Fruit fly (Drosophila melanogaster) whole organism, adult: ENCODE measurements around the gene CG14106.

Source experiments
- CG11617 ChIP-seq: fragments of 200-800 bp; sonication (Bioruptor generic); optimal IDR thresholded peaks from 2 replicates; lab custom pipeline; 2017; ENCODE audit warnings: mild to moderate bottlenecking, missing biosample characterization, missing genetic modification reagents, missing genetic modification characterization
- CG12768 ChIP-seq: fragments of 200-800 bp; sonication (Bioruptor generic); optimal IDR thresholded peaks from 2 replicates; lab custom pipeline; 2017; ENCODE audit warnings: missing biosample characterization, missing genetic modification characterization, mild to moderate bottlenecking, moderate library complexity, missing genetic modification reagents
- Crg-1 ChIP-seq: fragments of 200-800 bp; sonication (Bioruptor generic); optimal IDR thresholded peaks from 2 replicates; lab custom pipeline; 2016; ENCODE audit warnings: missing biosample characterization, missing genetic modification characterization
- Hr96 ChIP-seq: fragments of 200-800 bp; sonication (Bioruptor generic); optimal IDR thresholded peaks from 2 replicates; lab custom pipeline; 2016; ENCODE audit warnings: missing biosample characterization, missing genetic modification characterization
- bab1 ChIP-seq: fragments of 200-800 bp; sonication (Bioruptor generic); optimal IDR thresholded peaks from 3 replicates; lab custom pipeline; 2019; ENCODE audit warnings: missing biosample characterization, mild to moderate bottlenecking, missing genetic modification characterization, moderate library complexity
- kay ChIP-seq: fragments of 200-800 bp; sonication (Bioruptor generic); peaks from one replicate; lab custom pipeline; 2016; ENCODE audit warnings: missing biosample characterization, missing genetic modification characterization, borderline replicate concordance
- ovo ChIP-seq: fragments of 200-800 bp; sonication (Bioruptor generic); optimal IDR thresholded peaks from 2 replicates; lab custom pipeline; 2016; ENCODE audit warnings: missing biosample characterization, missing genetic modification characterization
- toe ChIP-seq: fragments of 200-800 bp; sonication (Bioruptor generic); optimal IDR thresholded peaks from 2 replicates; lab custom pipeline; 2016; ENCODE audit warnings: missing biosample characterization, missing genetic modification characterization

DNA sequence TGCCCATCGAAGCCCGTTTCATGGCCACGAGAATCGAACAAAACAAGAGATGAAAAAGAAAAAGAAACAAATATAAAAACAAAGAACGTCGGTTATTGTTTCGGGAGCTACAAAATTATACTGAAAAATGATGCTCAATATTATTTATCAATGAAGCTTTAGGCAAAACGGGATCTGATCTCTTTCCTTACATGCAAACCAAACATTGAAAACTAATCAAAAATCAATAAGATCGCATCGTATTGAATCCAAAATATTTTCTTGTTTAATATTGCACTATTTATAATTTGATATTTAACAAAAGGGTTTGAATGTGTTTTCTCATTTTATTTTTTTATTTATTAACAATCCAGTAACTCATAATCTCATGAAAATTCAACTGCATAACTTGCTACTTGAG, at the start of gene CG14106:
- TF ChIP-seq CG11617 (GFP tag; lab: Kevin White, UChicago) (no peak), bab1 (no peak), CG12768 (GFP tag; lab: Kevin White, UChicago) (no peak), kay (GFP tag; lab: Kevin White, UChicago) (no peak), toe (GFP tag; lab: Kevin White, UChicago) (no peak), Hr96 (no peak), ovo (GFP tag; lab: Kevin White, UChicago) (no peak), Crg-1 (GFP tag; lab: Kevin White, UChicago) (no peak)
